Worm (Caenorhabditis elegans) whole organism, young adult: ENCODE results near the gene pix-1.

Source experiments
- B0336.3 ChIP-seq: fragments of 200-800 bp; sonication (Bioruptor generic); IDR thresholded peaks from 2 replicates; pipeline ENCODE4 v1.3.6; 2022; ENCODE audit warnings: missing genetic modification characterization, missing compliant biosample characterization
- T26A5.8 ChIP-seq: sonication (generic microtip); optimal IDR thresholded peaks from 2 replicates; lab custom pipeline; 2016; ENCODE audit warnings: missing genetic modification characterization, missing compliant biosample characterization
- Y56A3A.18 ChIP-seq: fragments of 200-800 bp; sonication (Bioruptor generic); IDR thresholded peaks from 2 replicates; pipeline ENCODE4 v1.3.6; 2022; ENCODE audit warnings: missing genetic modification reagents, missing genetic modification characterization, missing compliant biosample characterization
- ccch-3 ChIP-seq: fragments of 200-800 bp; sonication (Bioruptor generic); optimal IDR thresholded peaks from 2 replicates; lab custom pipeline; 2018; ENCODE audit warnings: mild to moderate bottlenecking, missing genetic modification characterization, missing compliant biosample characterization
- cebp-1 ChIP-seq, 2 experiments: fragments of 200-800 bp in 1 of 2; sonication (Bioruptor generic) in 1 of 2; sonication (generic microtip) in 1 of 2; IDR thresholded peaks in 1 of 2; optimal IDR thresholded peaks in 1 of 2; 2 replicates each; pipeline versions ENCODE4 v1.3.6 to Lab custom; 2017 to 2022; ENCODE audit warnings: missing compliant biosample characterization in 2 of 2, missing genetic modification characterization in 2 of 2, mild to moderate bottlenecking in 1 of 2, missing genetic modification reagents in 1 of 2, moderate library complexity in 1 of 2
- die-1 ChIP-seq: sonication (generic microtip); optimal IDR thresholded peaks from 2 replicates; lab custom pipeline; 2016; ENCODE audit warnings: missing genotype, mild to moderate bottlenecking, missing genetic modification characterization, missing compliant biosample characterization
- dpl-1 ChIP-seq: fragments of 150-350 bp; optimal IDR thresholded peaks from 2 replicates; lab custom pipeline; 2014; ENCODE audit warnings: missing biosample characterization, missing genetic modification reagents, missing genetic modification characterization
- ets-4 ChIP-seq: fragments of 200-800 bp; sonication (Bioruptor generic); optimal IDR thresholded peaks from 2 replicates; lab custom pipeline; 2018; ENCODE audit warnings: mild to moderate bottlenecking, missing genetic modification characterization, missing compliant biosample characterization
- hlh-26 ChIP-seq: fragments of 200-800 bp; sonication (Bioruptor generic); conservative IDR thresholded peaks from 2 replicates; pipeline ENCODE4 v1.3.6; 2022; ENCODE audit warnings: missing genetic modification reagents, missing genetic modification characterization, missing compliant biosample characterization
- madf-8 ChIP-seq: fragments of 200-800 bp; sonication (Bioruptor generic); conservative IDR thresholded peaks from 2 replicates; pipeline ENCODE4 v1.3.6; 2022; ENCODE audit warnings: missing genetic modification reagents, missing genetic modification characterization, missing compliant biosample characterization
- nfya-1 ChIP-seq: sonication (generic microtip); optimal IDR thresholded peaks from 2 replicates; lab custom pipeline; 2017; ENCODE audit warnings: antibody characterized with exemption, missing compliant biosample characterization, missing genetic modification characterization, borderline replicate concordance; ENCODE audit not compliant: insufficient read depth
- snpc-1.1 ChIP-seq: sonication (generic microtip); optimal IDR thresholded peaks from 2 replicates; lab custom pipeline; 2017; ENCODE audit warnings: missing genetic modification characterization, mild to moderate bottlenecking, missing compliant biosample characterization, antibody characterized with exemption, moderate library complexity, missing genotype, missing genetic modification reagents; ENCODE audit not compliant: insufficient read depth
- snpc-4 ChIP-seq, 5 experiments: fragments of 150-350 bp in 1 of 5; sonication (generic microtip) in 4 of 5; optimal IDR thresholded peaks; 2 replicates each; lab custom pipeline; 2014 to 2018; ENCODE audit warnings: missing genetic modification characterization in 5 of 5, missing biosample characterization in 3 of 5, antibody characterized with exemption in 2 of 5, mild to moderate bottlenecking in 2 of 5, missing compliant biosample characterization in 2 of 5, missing genotype in 2 of 5, moderate library complexity in 2 of 5, missing genetic modification reagents in 1 of 5
- ztf-6 ChIP-seq: fragments of 200-800 bp; sonication (Bioruptor generic); IDR thresholded peaks from 2 replicates; pipeline ENCODE4 v1.3.6; 2022; ENCODE audit warnings: missing genetic modification reagents, missing genetic modification characterization, missing compliant biosample characterization

DNA sequence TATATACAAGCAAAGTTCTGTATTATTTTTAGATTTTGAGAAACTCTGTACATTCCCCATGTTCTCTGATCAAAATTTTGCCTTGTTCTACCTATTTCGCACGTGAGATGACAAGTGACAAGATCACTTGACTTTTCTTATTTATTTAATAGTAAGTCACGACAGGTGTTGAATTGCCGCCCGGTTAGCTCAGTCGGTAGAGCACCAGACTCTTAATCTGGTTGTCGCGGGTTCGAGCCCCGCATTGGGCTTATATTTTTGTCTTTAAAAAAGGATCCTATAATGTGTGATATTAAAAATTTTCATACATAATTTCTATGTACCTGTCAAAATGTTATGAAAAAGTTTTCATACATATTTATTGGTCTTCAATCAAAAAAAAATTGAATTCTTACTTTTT lies 12.4 kb upstream of the pix-1 start:
- no peak for TF ChIP-seq hlh-26
- no peak for TF ChIP-seq madf-8
- TF ChIP-seq die-1 (tag; lab: Kevin White, UChicago), result peak; percentile 78
- no peak for TF ChIP-seq ets-4
- no peak for TF ChIP-seq dpl-1 (GFP tag; lab: Kevin White, UChicago)
- no peak for TF ChIP-seq ztf-6 (GFP tag; lab: Robert Waterston, UW)
- TF ChIP-seq snpc-1.1 (tag; lab: Kevin White, UChicago), result no peak
- no peak for TF ChIP-seq ccch-3 (GFP tag; lab: Kevin White, UChicago)
- peak; percentile 65; the same call in 1 of the 2 replicates for TF ChIP-seq Y56A3A.18
- TF ChIP-seq snpc-4 (GFP tag; optimal IDR thresholded peaks at IDR 0.05; lab: Kevin White, UChicago), result peak; percentile 39
- peak in 3 of 4 experiments; percentile 60 to 69 (median 68) for TF ChIP-seq snpc-4 (tag; optimal IDR thresholded peaks at IDR 0.05; lab: Kevin White, UChicago)
- TF ChIP-seq nfya-1 (tag; lab: Kevin White, UChicago), result no peak
- TF ChIP-seq T26A5.8, result no peak
- TF ChIP-seq B0336.3, result no peak
- TF ChIP-seq cebp-1 (GFP tag; IDR thresholded peaks at IDR 0.05; lab: Robert Waterston, UW), result no peak
- TF ChIP-seq cebp-1 (tag; optimal IDR thresholded peaks at IDR 0.05; lab: Kevin White, UChicago), result no peak
